Fruit fly (Drosophila melanogaster) ovary, adult (tissue): ENCODE measurements around the gene CG13033.
"Not testable (repeated sequence)": the region's sequence is repeated elsewhere in the genome, so short reads cannot be mapped to it uniquely, and the experiment has no call there.

Source experiments
- CG17801 ChIP-seq: fragments of 200-800 bp; optimal IDR thresholded peaks from 2 replicates; lab custom pipeline; 2019; ENCODE audit warnings: missing biosample characterization, mild to moderate bottlenecking, missing genetic modification characterization, moderate library complexity; ENCODE audit not compliant: partially characterized antibody

CG13033 gene

dm6 chr3L:16545511-16545910 is at the start of gene CG13033:
CG13033 (minus strand) TSS chr3L:16545628.
- no peak for TF ChIP-seq CG17801 (GFP tag; lab: Kevin White, UChicago)

dm6 chr3L:16594922-16595518 is 49.6 kb upstream of the CG13033 start, which contains the start of the genes spd-2 and Apl:
spd-2 (minus strand) TSS chr3L:16595014.
Apl (plus strand) TSS chr3L:16595181.
- no peak for TF ChIP-seq CG17801 (GFP tag; lab: Kevin White, UChicago)

- TF ChIP-seq CG17801 (GFP tag; lab: Kevin White, UChicago): no peak
Measured at dm6 chr3L:16590860-16591259, 45.4 kb upstream of the CG13033 start, which contains the start of gene tra. tra (minus strand) TSS chr3L:16591050.

- TF ChIP-seq CG17801 (GFP tag; lab: Kevin White, UChicago): peak; percentile 46
Measured at dm6 chr3L:16587994-16588622, 42.7 kb upstream of the CG13033 start.

dm6 chr3L:16586989-16587388 is 41.6 kb upstream of the CG13033 start, which contains the start of the genes Syx8 and CG32163:
Syx8 (minus strand) TSS chr3L:16587057.
CG32163 (plus strand) TSS chr3L:16587157.
- TF ChIP-seq CG17801 (GFP tag; lab: Kevin White, UChicago): peak; percentile 29

dm6 chr3L:16584074-16584578 is 38.7 kb upstream of the CG13033 start, which contains the start of gene UQCR-C2:
UQCR-C2 (plus strand) TSS chr3L:16584124.
- peak; percentile 26 for TF ChIP-seq CG17801 (GFP tag; lab: Kevin White, UChicago)

dm6 chr3L:16582678-16583315 is 37.4 kb upstream of the CG13033 start, which contains the start of gene Rpn12:
Rpn12 (plus strand) TSS chr3L:16583028.
- peak; percentile 59 for TF ChIP-seq CG17801 (GFP tag; lab: Kevin White, UChicago)

dm6 chr3L:16581201-16581705 is 35.8 kb upstream of the CG13033 start, which contains the start of gene Smn:
Smn (minus strand) TSS chr3L:16581547.
- peak; percentile 69 for TF ChIP-seq CG17801 (GFP tag; lab: Kevin White, UChicago)

- peak; percentile 42 for TF ChIP-seq CG17801 (GFP tag; lab: Kevin White, UChicago)
Measured at dm6 chr3L:16580049-16580448, 34.6 kb upstream of the CG13033 start, which contains the start of gene nxf2. nxf2 (minus strand) TSS chr3L:16580306.

- TF ChIP-seq CG17801 (GFP tag; lab: Kevin White, UChicago): no peak
Measured at dm6 chr3L:16574307-16574946, 29.0 kb upstream of the CG13033 start, which contains the start of gene mbf1. mbf1 (plus strand) TSS chr3L:16574436.

- TF ChIP-seq CG17801 (GFP tag; lab: Kevin White, UChicago): not testable (repeated sequence)
Measured at dm6 chr3L:16573234-16573633, 27.8 kb upstream of the CG13033 start, which contains the start of gene Mipp1. Mipp1 (minus strand) TSS chr3L:16573334.

dm6 chr3L:16572208-16572607 is 26.8 kb upstream of the CG13033 start:
- no peak for TF ChIP-seq CG17801 (GFP tag; lab: Kevin White, UChicago)

dm6 chr3L:16571739-16572063 is 26.3 kb upstream of the CG13033 start:
- TF ChIP-seq CG17801 (GFP tag; lab: Kevin White, UChicago): no peak

- TF ChIP-seq CG17801 (GFP tag; lab: Kevin White, UChicago): no peak
Measured at dm6 chr3L:16571014-16571738, 25.7 kb upstream of the CG13033 start.
